Fruit fly (Drosophila melanogaster): Measurements from ENCODE around the gene nub.
A peak's percentile ranks its signal among the peaks of the same experiment; 100 is the strongest.

nub gene

dm6 chr2L:12546043-12546942, 41.1 kb upstream of the nub start, which contains the start of gene bun:
TSS of gene bun (minus strand) at chr2L:12546611.
- TF ChIP-seq CG32121 (GFP tag; IDR thresholded peaks at IDR 0.05): no peak
- TF ChIP-seq CG13204 (GFP tag; optimal IDR thresholded peaks at IDR 0.05): no peak
- no peak for TF ChIP-seq EcR (GFP tag; optimal IDR thresholded peaks at IDR 0.05)
- no peak for TF ChIP-seq CG10348 (GFP tag; IDR thresholded peaks at IDR 0.05)
- TF ChIP-seq D1 (tag; optimal IDR thresholded peaks at IDR 0.05): peak; percentile 15
- 0 out of 2 replicates have a peak, but pooled peaks have one; percentile 0 for TF ChIP-seq Ets98B (GFP tag; IDR thresholded peaks at IDR 0.05)
- no peak for TF ChIP-seq fd96Ca (GFP tag; IDR thresholded peaks at IDR 0.05)

dm6 chr2L:12546966-12547365, 40.5 kb upstream of the nub start:
- TF ChIP-seq Pif1B (GFP tag; optimal IDR thresholded peaks at IDR 0.05): no peak
- TF ChIP-seq CG9948 (tag; optimal IDR thresholded peaks at IDR 0.05): no peak
- TF ChIP-seq gl (tag; optimal IDR thresholded peaks at IDR 0.05): no peak
- TF ChIP-seq D1 (tag; optimal IDR thresholded peaks at IDR 0.05): peak; percentile 50
- no peak for TF ChIP-seq CG10348 (GFP tag; IDR thresholded peaks at IDR 0.05)
- no peak for TF ChIP-seq CG17806 (tag; optimal IDR thresholded peaks at IDR 0.05)
- TF ChIP-seq CG4496 (GFP tag; IDR thresholded peaks at IDR 0.05): no peak
- TF ChIP-seq CG8159 (tag; optimal IDR thresholded peaks at IDR 0.05): no peak
- TF ChIP-seq EcR (GFP tag; optimal IDR thresholded peaks at IDR 0.05): no peak

dm6 chr2L:12548355-12548754, 39.1 kb upstream of the nub start:
- TF ChIP-seq CG13204 (GFP tag; optimal IDR thresholded peaks at IDR 0.05): no peak
- TF ChIP-seq rn (GFP tag; IDR thresholded peaks at IDR 0.05): no peak
- no peak for TF ChIP-seq CG12605 (GFP tag; IDR thresholded peaks at IDR 0.05)
- no peak for TF ChIP-seq EcR (GFP tag; optimal IDR thresholded peaks at IDR 0.05)

dm6 chr2L:12548944-12549343, 38.5 kb upstream of the nub start:
- TF ChIP-seq Ets98B (GFP tag; IDR thresholded peaks at IDR 0.05): no peak
- no peak for TF ChIP-seq CG10348 (GFP tag; IDR thresholded peaks at IDR 0.05)
- TF ChIP-seq fd96Ca (GFP tag; IDR thresholded peaks at IDR 0.05): no peak
- no peak for TF ChIP-seq Pif1A (GFP tag; optimal IDR thresholded peaks at IDR 0.05)
- TF ChIP-seq CG32121 (GFP tag; IDR thresholded peaks at IDR 0.05): no peak
- no peak for TF ChIP-seq CG8301 (tag; optimal IDR thresholded peaks at IDR 0.05)
- no peak for TF ChIP-seq Snoo (tag; optimal IDR thresholded peaks at IDR 0.05)
- no peak for TF ChIP-seq EcR (GFP tag; optimal IDR thresholded peaks at IDR 0.05)
- TF ChIP-seq CG13204 (GFP tag; optimal IDR thresholded peaks at IDR 0.05): no peak
- no peak for TF ChIP-seq CG14655 (GFP tag; optimal IDR thresholded peaks at IDR 0.05)
- no peak for TF ChIP-seq CG4496 (GFP tag; IDR thresholded peaks at IDR 0.05)
- no peak for TF ChIP-seq rn (GFP tag; IDR thresholded peaks at IDR 0.05)
- TF ChIP-seq gl (tag; optimal IDR thresholded peaks at IDR 0.05): no peak
- no peak for TF ChIP-seq CG34367 (tag; optimal IDR thresholded peaks at IDR 0.05)
- TF ChIP-seq CG12605 (GFP tag; IDR thresholded peaks at IDR 0.05): no peak
- no peak for TF ChIP-seq CG8159 (tag; optimal IDR thresholded peaks at IDR 0.05)
- no peak for TF ChIP-seq CG15710 (tag; optimal IDR thresholded peaks at IDR 0.05)
- no peak for TF ChIP-seq CG9948 (tag; optimal IDR thresholded peaks at IDR 0.05)
- TF ChIP-seq Pif1B (GFP tag; optimal IDR thresholded peaks at IDR 0.05): no peak

dm6 chr2L:12566886-12567666, 20.3 kb upstream of the nub start:
- TF ChIP-seq CG9948 (tag; optimal IDR thresholded peaks at IDR 0.05) (no peak), D1 (tag; optimal IDR thresholded peaks at IDR 0.05) (no peak), CG32121 (GFP tag; IDR thresholded peaks at IDR 0.05) (no peak), Pif1B (GFP tag; optimal IDR thresholded peaks at IDR 0.05) (no peak), Pif1A (GFP tag; optimal IDR thresholded peaks at IDR 0.05) (no peak), CG14655 (GFP tag; optimal IDR thresholded peaks at IDR 0.05) (no peak)

- no peak for TF ChIP-seq Ets98B (GFP tag; IDR thresholded peaks at IDR 0.05)
- TF ChIP-seq CG12605 (GFP tag; IDR thresholded peaks at IDR 0.05): no peak
- TF ChIP-seq CG8301 (tag; optimal IDR thresholded peaks at IDR 0.05): no peak
- no peak for TF ChIP-seq rn (GFP tag; IDR thresholded peaks at IDR 0.05)
- TF ChIP-seq CG4496 (GFP tag; IDR thresholded peaks at IDR 0.05): no peak
- no peak for TF ChIP-seq CG17806 (tag; optimal IDR thresholded peaks at IDR 0.05)
These were observed 12.4 kb upstream of the nub start for dm6 chr2L:12574979-12575500.
